Fruit fly (Drosophila melanogaster) whole organism, prepupa: ENCODE measurements around the gene CG14043.

Experiments used
- Blimp-1 ChIP-seq: fragments of 200-800 bp; sonication (Bioruptor generic); optimal IDR thresholded peaks from 3 replicates; lab custom pipeline; 2017; ENCODE audit warnings: missing biosample characterization, missing genetic modification characterization, mild to moderate bottlenecking, moderate library complexity, missing genetic modification reagents
- CG10631 ChIP-seq: fragments of 200-800 bp; sonication (Bioruptor generic); optimal IDR thresholded peaks from 2 replicates; lab custom pipeline; 2016; ENCODE audit warnings: missing biosample characterization, missing genetic modification characterization
- CG10669 ChIP-seq: fragments of 200-800 bp; sonication (Bioruptor generic); optimal IDR thresholded peaks from 3 replicates; lab custom pipeline; 2018; ENCODE audit warnings: missing biosample characterization, mild to moderate bottlenecking, missing genetic modification characterization, moderate library complexity
- CG15336 ChIP-seq: fragments of 200-800 bp; sonication (Bioruptor generic); IDR thresholded peaks from 2 replicates; pipeline ENCODE4 v1.3.6; 2022; ENCODE audit warnings: missing biosample characterization, missing genetic modification characterization
- CG1621 ChIP-seq: fragments of 200-800 bp; sonication (Bioruptor generic); optimal IDR thresholded peaks from 3 replicates; lab custom pipeline; 2018; ENCODE audit warnings: missing biosample characterization, mild to moderate bottlenecking, missing genetic modification characterization
- CG16779 ChIP-seq: fragments of 200-800 bp; sonication (Bioruptor generic); optimal IDR thresholded peaks from 3 replicates; lab custom pipeline; 2017; ENCODE audit warnings: missing biosample characterization, mild to moderate bottlenecking, missing genetic modification characterization
- CG3032 ChIP-seq: fragments of 200-800 bp; optimal IDR thresholded peaks from 2 replicates; lab custom pipeline; 2019; ENCODE audit warnings: missing biosample characterization, mild to moderate bottlenecking, missing genetic modification characterization, moderate library complexity
- CG32006 ChIP-seq: fragments of 200-800 bp; sonication (Bioruptor generic); optimal IDR thresholded peaks from 3 replicates; lab custom pipeline; 2017; ENCODE audit warnings: missing biosample characterization, mild to moderate bottlenecking, missing genetic modification characterization
- CG34406 ChIP-seq: fragments of 200-800 bp; sonication (Bioruptor generic); optimal IDR thresholded peaks from 3 replicates; lab custom pipeline; 2016; ENCODE audit warnings: missing biosample characterization, missing genetic modification characterization
- CG3919 ChIP-seq: fragments of 200-800 bp; sonication (Bioruptor generic); optimal IDR thresholded peaks from 3 replicates; lab custom pipeline; 2016; ENCODE audit warnings: missing biosample characterization, missing genetic modification characterization
- CG4318 ChIP-seq: fragments of 200-800 bp; sonication (Bioruptor generic); optimal IDR thresholded peaks from 3 replicates; lab custom pipeline; 2017; ENCODE audit warnings: missing biosample characterization, mild to moderate bottlenecking, missing genetic modification characterization
- CG6163 ChIP-seq: fragments of 200-800 bp; sonication (Bioruptor generic); IDR thresholded peaks from 3 replicates; pipeline ENCODE4 v1.3.6; 2022; ENCODE audit warnings: missing biosample characterization, missing genetic modification characterization
- CG6276 ChIP-seq: fragments of 200-800 bp; sonication (Bioruptor generic); optimal IDR thresholded peaks from 2 replicates; lab custom pipeline; 2017; ENCODE audit warnings: missing biosample characterization, mild to moderate bottlenecking, missing genetic modification characterization
- CG6792 ChIP-seq: fragments of 200-800 bp; sonication (Bioruptor generic); optimal IDR thresholded peaks from 3 replicates; lab custom pipeline; 2016; ENCODE audit warnings: missing biosample characterization, missing genetic modification characterization
- CG6808 ChIP-seq: fragments of 200-800 bp; sonication (Bioruptor generic); optimal IDR thresholded peaks from 3 replicates; lab custom pipeline; 2017; ENCODE audit warnings: missing biosample characterization, missing genetic modification characterization, mild to moderate bottlenecking, moderate library complexity, missing genetic modification reagents
- CG8119 ChIP-seq: fragments of 200-800 bp; sonication (Bioruptor generic); IDR thresholded peaks from 3 replicates; pipeline ENCODE4 v1.3.6; 2022; ENCODE audit warnings: missing biosample characterization, missing genetic modification characterization
- CG8632 ChIP-seq: fragments of 200-800 bp; sonication (Bioruptor generic); optimal IDR thresholded peaks from 3 replicates; lab custom pipeline; 2016; ENCODE audit warnings: missing biosample characterization, missing genetic modification characterization
- CG9139 ChIP-seq: fragments of 200-800 bp; sonication (Bioruptor generic); optimal IDR thresholded peaks from 3 replicates; lab custom pipeline; 2017; ENCODE audit warnings: missing biosample characterization, mild to moderate bottlenecking, missing genetic modification characterization
- Eip75B ChIP-seq: fragments of 200-800 bp; sonication (Bioruptor generic); optimal IDR thresholded peaks from 3 replicates; lab custom pipeline; 2016; ENCODE audit warnings: missing biosample characterization, missing genetic modification characterization
- Eip93F ChIP-seq: fragments of 200-800 bp; sonication (Bioruptor generic); optimal IDR thresholded peaks from 2 replicates; lab custom pipeline; 2016; ENCODE audit warnings: missing biosample characterization, mild to moderate bottlenecking, missing genetic modification characterization
- Ets96B ChIP-seq: fragments of 200-800 bp; optimal IDR thresholded peaks from 2 replicates; lab custom pipeline; 2019; ENCODE audit warnings: missing biosample characterization, mild to moderate bottlenecking, missing genetic modification characterization, moderate library complexity
- Gug ChIP-seq: fragments of 200-800 bp; sonication (Bioruptor generic); IDR thresholded peaks from 2 replicates; pipeline ENCODE4 v1.3.6; 2022; ENCODE audit warnings: missing biosample characterization, missing genetic modification characterization
- Hr38 ChIP-seq: sonication (Bioruptor generic); optimal IDR thresholded peaks from 2 replicates; lab custom pipeline; 2016; ENCODE audit warnings: missing biosample characterization, missing genetic modification characterization
- Hr39 ChIP-seq: fragments of 200-800 bp; sonication (Bioruptor generic); optimal IDR thresholded peaks from 2 replicates; lab custom pipeline; 2016; ENCODE audit warnings: missing biosample characterization, missing genetic modification characterization
- Lpt ChIP-seq: fragments of 200-800 bp; sonication (Bioruptor generic); optimal IDR thresholded peaks from 3 replicates; lab custom pipeline; 2016; ENCODE audit warnings: missing biosample characterization, missing genetic modification characterization
- Met ChIP-seq: fragments of 200-800 bp; sonication (Bioruptor generic); optimal IDR thresholded peaks from 3 replicates; lab custom pipeline; 2016; ENCODE audit warnings: missing biosample characterization, missing genetic modification characterization
- OdsH ChIP-seq: fragments of 200-800 bp; sonication (Bioruptor generic); optimal IDR thresholded peaks from 3 replicates; lab custom pipeline; 2016; ENCODE audit warnings: missing biosample characterization, missing genetic modification characterization
- Smox ChIP-seq: fragments of 200-800 bp; sonication (Bioruptor generic); optimal IDR thresholded peaks from 3 replicates; lab custom pipeline; 2016; ENCODE audit warnings: missing biosample characterization, missing genetic modification characterization
- Sox102F ChIP-seq: fragments of 200-800 bp; sonication (Bioruptor generic); optimal IDR thresholded peaks from 2 replicates; lab custom pipeline; 2016; ENCODE audit warnings: missing biosample characterization, mild to moderate bottlenecking, missing genetic modification characterization
- Sox15 ChIP-seq: fragments of 200-800 bp; sonication (Bioruptor generic); optimal IDR thresholded peaks from 3 replicates; lab custom pipeline; 2016; ENCODE audit warnings: missing biosample characterization, missing genetic modification characterization
- achi ChIP-seq: fragments of 200-800 bp; sonication (Bioruptor generic); optimal IDR thresholded peaks from 3 replicates; lab custom pipeline; 2016; ENCODE audit warnings: missing biosample characterization, missing genetic modification characterization
- acj6 ChIP-seq: fragments of 200-800 bp; sonication (Bioruptor generic); optimal IDR thresholded peaks from 3 replicates; lab custom pipeline; 2016; ENCODE audit warnings: missing biosample characterization, missing genetic modification characterization
- dsx ChIP-seq: fragments of 200-800 bp; optimal IDR thresholded peaks from 3 replicates; lab custom pipeline; 2019; ENCODE audit warnings: missing biosample characterization, mild to moderate bottlenecking, missing genetic modification characterization, moderate library complexity; ENCODE audit not compliant: poor library complexity, severe bottlenecking
- eg ChIP-seq: fragments of 200-800 bp; sonication (Bioruptor generic); IDR thresholded peaks from 3 replicates; pipeline ENCODE4 v1.3.6; 2022; ENCODE audit warnings: missing biosample characterization, missing genetic modification characterization
- fd59A ChIP-seq: fragments of 200-800 bp; sonication (Bioruptor generic); optimal IDR thresholded peaks from 2 replicates; lab custom pipeline; 2017; ENCODE audit warnings: missing biosample characterization, mild to moderate bottlenecking, missing genetic modification characterization, missing genetic modification reagents
- fd85E ChIP-seq: fragments of 200-800 bp; sonication (Bioruptor generic); optimal IDR thresholded peaks from 3 replicates; lab custom pipeline; 2016; ENCODE audit warnings: missing biosample characterization, missing genetic modification characterization
- fkh ChIP-seq: fragments of 200-800 bp; sonication (Bioruptor generic); optimal IDR thresholded peaks from 3 replicates; lab custom pipeline; 2017; ENCODE audit warnings: missing biosample characterization, mild to moderate bottlenecking, missing genetic modification characterization, moderate library complexity
- lz ChIP-seq: fragments of 200-800 bp; sonication (Bioruptor generic); optimal IDR thresholded peaks from 3 replicates; lab custom pipeline; 2016; ENCODE audit warnings: missing biosample characterization, missing genetic modification characterization
- pdm3 ChIP-seq: fragments of 200-800 bp; sonication (Bioruptor generic); optimal IDR thresholded peaks from 3 replicates; lab custom pipeline; 2016; ENCODE audit warnings: missing biosample characterization, missing genetic modification characterization
- svp ChIP-seq: fragments of 200-800 bp; sonication (Bioruptor generic); peaks from one replicate; lab custom pipeline; 2016; ENCODE audit warnings: missing biosample characterization, missing genetic modification characterization
- topi ChIP-seq: fragments of 200-800 bp; sonication (Bioruptor generic); optimal IDR thresholded peaks from 3 replicates; lab custom pipeline; 2016; ENCODE audit warnings: missing biosample characterization, missing genetic modification characterization
- vri ChIP-seq: fragments of 200-800 bp; sonication (Bioruptor generic); optimal IDR thresholded peaks from 3 replicates; lab custom pipeline; 2016; ENCODE audit warnings: missing biosample characterization, mild to moderate bottlenecking, missing genetic modification characterization

The CG14043 gene

dm6 chr2L:4976988-4977551, 5.6 kb downstream of the CG14043 start, which contains the start of the genes Gmd and CG3792 (continued):
- TF ChIP-seq Hr39 (GFP tag; lab: Kevin White, UChicago): peak; percentile 94
- TF ChIP-seq CG6163 (GFP tag; lab: Robert Waterston, UW): peak; percentile 91
- TF ChIP-seq fkh (GFP tag; lab: Kevin White, UChicago): peak; percentile 91
- TF ChIP-seq CG15336 (GFP tag; lab: Robert Waterston, UW): peak; percentile 95
- peak; percentile 91 for TF ChIP-seq vri (GFP tag; lab: Kevin White, UChicago)
- peak; percentile 74 for TF ChIP-seq Hr38 (GFP tag; lab: Kevin White, UChicago)
- TF ChIP-seq CG8632 (GFP tag; lab: Kevin White, UChicago): peak; percentile 92
- TF ChIP-seq Lpt (GFP tag; lab: Kevin White, UChicago): peak; percentile 90
- no peak for TF ChIP-seq achi (GFP tag; lab: Kevin White, UChicago)
- no peak for TF ChIP-seq pdm3 (GFP tag; lab: Kevin White, UChicago)
- TF ChIP-seq CG6792 (GFP tag; lab: Kevin White, UChicago): peak; percentile 92
- TF ChIP-seq Smox (GFP tag; lab: Kevin White, UChicago): no peak
- peak; percentile 95 for TF ChIP-seq CG3032 (tag; lab: Kevin White, UChicago)
- peak; percentile 91 for TF ChIP-seq dsx (GFP tag; lab: Kevin White, UChicago)
- TF ChIP-seq fd59A (GFP tag; lab: Kevin White, UChicago): peak; percentile 84
- TF ChIP-seq eg: peak; percentile 97
- peak; percentile 94 for TF ChIP-seq lz (GFP tag; lab: Kevin White, UChicago)
- TF ChIP-seq OdsH (GFP tag; lab: Kevin White, UChicago): no peak
- TF ChIP-seq CG1621 (tag; lab: Kevin White, UChicago): peak; percentile 90
- peak; percentile 92 for TF ChIP-seq CG34406 (GFP tag; lab: Kevin White, UChicago)
- no peak for TF ChIP-seq CG16779 (tag; lab: Kevin White, UChicago)
- no peak for TF ChIP-seq fd85E (GFP tag; lab: Kevin White, UChicago)
- TF ChIP-seq acj6 (GFP tag; lab: Kevin White, UChicago): peak; percentile 96
- TF ChIP-seq CG3919 (GFP tag; lab: Kevin White, UChicago): no peak
- TF ChIP-seq CG6808 (GFP tag; lab: Kevin White, UChicago): no peak
- TF ChIP-seq Sox102F (GFP tag; lab: Kevin White, UChicago): no peak
- no peak for TF ChIP-seq svp (GFP tag; lab: Kevin White, UChicago)

DNA sequence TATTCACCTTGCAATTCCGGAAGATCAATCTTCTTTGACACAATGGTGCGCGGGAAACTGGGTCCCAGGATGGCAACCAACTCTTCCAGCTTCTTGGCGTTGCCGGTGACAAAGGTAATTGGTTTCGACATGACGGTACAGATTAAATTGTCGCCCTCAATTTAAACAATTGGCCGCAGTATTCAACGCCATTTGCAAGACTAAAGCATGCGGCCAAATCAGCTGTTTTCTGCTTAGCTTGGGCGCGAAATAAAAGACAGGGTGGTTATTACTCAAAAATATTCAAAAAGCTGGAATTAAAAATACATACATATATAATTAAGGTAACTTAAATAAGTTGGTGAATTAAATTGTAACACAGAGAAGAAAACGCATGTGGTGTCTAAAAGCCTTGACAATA, 7.6 kb downstream of the CG14043 start, which contains the start of gene CG8891:
TSS of gene CG8891 (minus strand) at position 242 of the 400 bp plus-strand sequence.
- TF ChIP-seq Sox102F (GFP tag; lab: Kevin White, UChicago): no peak
- no peak for TF ChIP-seq Eip93F (GFP tag; lab: Kevin White, UChicago)
- TF ChIP-seq Ets96B (tag; lab: Kevin White, UChicago): no peak
- no peak for TF ChIP-seq vri (GFP tag; lab: Kevin White, UChicago)

DNA sequence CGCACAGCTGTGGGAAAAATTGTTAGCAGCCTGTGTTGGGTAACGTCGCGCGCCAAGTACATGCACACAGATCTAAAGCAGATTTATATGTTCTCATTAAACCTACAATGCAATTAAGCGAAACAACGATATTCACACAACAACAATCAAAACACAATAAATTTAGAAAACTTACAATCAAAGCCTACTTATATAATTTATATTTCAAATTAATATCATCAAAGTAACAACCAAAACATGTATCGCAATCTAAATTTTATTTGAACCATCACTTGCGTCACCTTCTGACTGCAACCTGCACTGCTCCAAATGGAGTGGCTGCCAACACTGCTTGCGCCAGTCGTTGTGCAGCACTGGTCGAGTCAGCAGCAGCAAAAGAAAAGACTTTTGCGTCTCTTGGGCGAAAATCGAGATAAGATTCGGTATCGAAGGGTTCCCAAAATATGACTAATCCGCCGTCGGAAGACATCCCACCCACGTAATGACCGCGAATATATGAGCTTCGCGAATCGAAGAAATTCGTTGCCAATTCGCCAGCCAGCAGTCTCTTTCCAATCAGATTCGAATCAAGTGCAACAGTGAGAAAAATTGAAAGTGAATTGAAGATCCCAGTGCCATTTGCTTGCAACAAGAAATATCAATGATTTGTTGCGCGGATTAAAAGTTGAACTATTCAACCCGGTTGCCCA, 9.9 kb downstream of the CG14043 start, which contains the start of the genes CG8892 and CG34126:
TSS of gene CG8892 (minus strand) at position 315 of the 689 bp plus-strand sequence.
TSS of gene CG34126 (plus strand) at position 337 of the 689 bp plus-strand sequence.
- peak; percentile 97 for TF ChIP-seq CG32006 (GFP tag; lab: Kevin White, UChicago)
- peak; percentile 94 for TF ChIP-seq CG34406 (GFP tag; lab: Kevin White, UChicago)
- peak; percentile 95 for TF ChIP-seq CG10669 (GFP tag; lab: Kevin White, UChicago)
- TF ChIP-seq Eip75B (GFP tag; lab: Kevin White, UChicago): peak; percentile 96
- peak; percentile 94 for TF ChIP-seq Gug (GFP tag; lab: Robert Waterston, UW)
- peak; percentile 92 for TF ChIP-seq Ets96B (tag; lab: Kevin White, UChicago)
- TF ChIP-seq CG8119 (GFP tag; lab: Robert Waterston, UW): peak; percentile 88
- peak; percentile 95 for TF ChIP-seq CG8632 (GFP tag; lab: Kevin White, UChicago)
- TF ChIP-seq fkh (GFP tag; lab: Kevin White, UChicago): peak; percentile 81
- peak; percentile 98 for TF ChIP-seq CG3919 (GFP tag; lab: Kevin White, UChicago)
- peak; percentile 99 for TF ChIP-seq CG10631 (GFP tag; lab: Kevin White, UChicago)
- peak; percentile 98 for TF ChIP-seq acj6 (GFP tag; lab: Kevin White, UChicago)
- peak; percentile 96 for TF ChIP-seq CG4318 (GFP tag; lab: Kevin White, UChicago)
- TF ChIP-seq Sox102F (GFP tag; lab: Kevin White, UChicago): peak; percentile 96
- TF ChIP-seq CG3032 (tag; lab: Kevin White, UChicago): peak; percentile 98
- no peak for TF ChIP-seq Hr38 (GFP tag; lab: Kevin White, UChicago)
- TF ChIP-seq CG15336 (GFP tag; lab: Robert Waterston, UW): peak; percentile 84
- TF ChIP-seq CG1621 (tag; lab: Kevin White, UChicago): peak; percentile 87
- peak; percentile 92 for TF ChIP-seq Blimp-1 (GFP tag; lab: Kevin White, UChicago)
- peak; percentile 97 for TF ChIP-seq topi (GFP tag; lab: Kevin White, UChicago)
- TF ChIP-seq fd85E (GFP tag; lab: Kevin White, UChicago): peak; percentile 90
- TF ChIP-seq OdsH (GFP tag; lab: Kevin White, UChicago): peak; percentile 99
- TF ChIP-seq Sox15: peak; percentile 98
- TF ChIP-seq Met (GFP tag; lab: Kevin White, UChicago): peak; percentile 95
- peak; percentile 89 for TF ChIP-seq dsx (GFP tag; lab: Kevin White, UChicago)
- TF ChIP-seq CG16779 (tag; lab: Kevin White, UChicago): peak; percentile 82
- TF ChIP-seq vri (GFP tag; lab: Kevin White, UChicago): peak; percentile 95
- TF ChIP-seq CG6276 (GFP tag; lab: Kevin White, UChicago): peak; percentile 81
- TF ChIP-seq CG9139 (GFP tag; lab: Kevin White, UChicago): peak; percentile 80
